Worm (Caenorhabditis elegans) whole organism, L4/young adult: ENCODE results near the gene ocr-3.

Experiments
- W03F9.2 ChIP-seq: fragments of 150-350 bp; optimal IDR thresholded peaks from 2 replicates; lab custom pipeline; 2014; ENCODE audit warnings: missing biosample characterization, missing genetic modification characterization
- dao-5 ChIP-seq: sonication (generic microtip); optimal IDR thresholded peaks from 2 replicates; lab custom pipeline; 2016; ENCODE audit warnings: missing genotype, missing genetic modification characterization, moderate library complexity, missing compliant biosample characterization
- him-1 ChIP-seq: sonication (generic microtip); optimal IDR thresholded peaks from 2 replicates; lab custom pipeline; 2016; ENCODE audit warnings: missing genotype, missing genetic modification reagents, missing genetic modification characterization, missing compliant biosample characterization

Gene ocr-3

ce11 chrX:15168424-15168823 is at the start of gene ocr-3:
Gene ocr-3 (plus strand): TSS chrX:15168724.
- TF ChIP-seq him-1: no peak
- TF ChIP-seq W03F9.2: no peak
- TF ChIP-seq dao-5: no peak

ce11 chrX:15120545-15120944 is 48.0 kb upstream of the ocr-3 start:
- TF ChIP-seq him-1 (no peak), dao-5 (no peak), W03F9.2 (no peak)

- TF ChIP-seq W03F9.2 (no peak), him-1 (no peak), dao-5 (no peak)
Observed at ce11 chrX:15125138-15125537, 43.4 kb upstream of the ocr-3 start.

ce11 chrX:15126736-15127135 is 41.8 kb upstream of the ocr-3 start:
- no peak for TF ChIP-seq him-1
- TF ChIP-seq dao-5: no peak
- no peak for TF ChIP-seq W03F9.2

- no peak for TF ChIP-seq W03F9.2
Observed at ce11 chrX:15127338-15127737, 41.2 kb upstream of the ocr-3 start.

- TF ChIP-seq him-1: no peak
- TF ChIP-seq W03F9.2: no peak
- no peak for TF ChIP-seq dao-5
Observed at ce11 chrX:15128184-15128583, 40.3 kb upstream of the ocr-3 start.

ce11 chrX:15132073-15132472 is 36.5 kb upstream of the ocr-3 start:
- no peak for TF ChIP-seq dao-5
- TF ChIP-seq W03F9.2: no peak
- TF ChIP-seq him-1: no peak

- TF ChIP-seq him-1: no peak
- TF ChIP-seq dao-5: no peak
- TF ChIP-seq W03F9.2: no peak
Observed at ce11 chrX:15133180-15133579, 35.3 kb upstream of the ocr-3 start.

ce11 chrX:15134941-15135340 is 33.6 kb upstream of the ocr-3 start:
- TF ChIP-seq W03F9.2: no peak
- TF ChIP-seq him-1: no peak
- TF ChIP-seq dao-5: no peak

- TF ChIP-seq him-1: no peak
- no peak for TF ChIP-seq dao-5
- TF ChIP-seq W03F9.2: no peak
Observed at ce11 chrX:15146415-15147210, 21.9 kb upstream of the ocr-3 start.

ce11 chrX:15147640-15148039 is 20.9 kb upstream of the ocr-3 start, which contains the start of gene unc-7:
Gene unc-7 (minus strand): TSS chrX:15147740.
- no peak for TF ChIP-seq dao-5

ce11 chrX:15148389-15148788 is 20.1 kb upstream of the ocr-3 start:
- TF ChIP-seq W03F9.2: no peak
- no peak for TF ChIP-seq dao-5
- no peak for TF ChIP-seq him-1

- TF ChIP-seq W03F9.2 (no peak), him-1 (no peak), dao-5 (no peak)
Observed at ce11 chrX:15148831-15149230, 19.7 kb upstream of the ocr-3 start.

- TF ChIP-seq W03F9.2: no peak
- no peak for TF ChIP-seq him-1
- no peak for TF ChIP-seq dao-5
Observed at ce11 chrX:15155054-15155453, 13.5 kb upstream of the ocr-3 start.

- TF ChIP-seq dao-5 (no peak), him-1 (no peak), W03F9.2 (no peak)
Observed at ce11 chrX:15157854-15158253, 10.7 kb upstream of the ocr-3 start.

ce11 chrX:15158699-15159312 is 9.7 kb upstream of the ocr-3 start, which contains the start of gene C11G10.1:
Gene C11G10.1 (minus strand): TSS chrX:15158749.
- no peak for TF ChIP-seq W03F9.2

ce11 chrX:15159362-15159761 is 9.2 kb upstream of the ocr-3 start:
- TF ChIP-seq W03F9.2 (no peak), him-1 (no peak)
